Worm (Caenorhabditis elegans) whole organism, L4 larva: Measurements from ENCODE around the gene melo-3.

Experiments used
- F26F4.8 ChIP-seq: fragments of 200-800 bp; sonication (Bioruptor generic); conservative IDR thresholded peaks from 2 replicates; pipeline ENCODE4 v1.3.6; 2022; ENCODE audit warnings: missing genetic modification characterization, missing compliant biosample characterization
- F44E2.7 ChIP-seq: fragments of 200-800 bp; sonication (Bioruptor generic); IDR thresholded peaks from 2 replicates; pipeline ENCODE4 v2.1.2; 2022; ENCODE audit warnings: missing genetic modification characterization, missing compliant biosample characterization
- F49E8.2 ChIP-seq: sonication (generic microtip); optimal IDR thresholded peaks from 2 replicates; lab custom pipeline; 2016; ENCODE audit warnings: missing compliant biosample characterization, mild to moderate bottlenecking, missing genetic modification characterization, borderline replicate concordance
- T26A8.4 ChIP-seq: fragments of 200-800 bp; sonication (Bioruptor generic); IDR thresholded peaks from 2 replicates; pipeline ENCODE4 v1.3.6; 2022; ENCODE audit warnings: missing genetic modification characterization, missing compliant biosample characterization
- Y48G9A.11 ChIP-seq: fragments of 200-800 bp; sonication (Bioruptor generic); IDR thresholded peaks from 2 replicates; pipeline ENCODE4 v1.3.6; 2022; ENCODE audit warnings: missing genetic modification reagents, missing genetic modification characterization, missing compliant biosample characterization
- Y5F2A.4 ChIP-seq: fragments of 200-800 bp; sonication (Bioruptor generic); optimal IDR thresholded peaks from 2 replicates; lab custom pipeline; 2018; ENCODE audit warnings: mild to moderate bottlenecking, missing genetic modification characterization, missing compliant biosample characterization
- Y75B8A.6 ChIP-seq: fragments of 200-800 bp; sonication (Bioruptor generic); IDR thresholded peaks from 2 replicates; pipeline ENCODE4 v1.3.6; 2022; ENCODE audit warnings: missing genetic modification reagents, missing genetic modification characterization, missing compliant biosample characterization
- aly-2 ChIP-seq: sonication (generic microtip); optimal IDR thresholded peaks from 2 replicates; lab custom pipeline; 2018; ENCODE audit warnings: missing biosample characterization, missing genetic modification characterization
- ama-1 ChIP-seq: fragments of 150-350 bp; optimal IDR thresholded peaks from 2 replicates; lab custom pipeline; 2014; ENCODE audit warnings: inconsistent platforms, mixed read lengths
- attf-4 ChIP-seq: sonication (generic microtip); optimal IDR thresholded peaks from 3 replicates; lab custom pipeline; 2017; ENCODE audit warnings: missing biosample characterization, missing genetic modification characterization
- ceh-20 ChIP-seq: fragments of 200-800 bp; sonication (Bioruptor generic); IDR thresholded peaks from 2 replicates; pipeline ENCODE4 v1.3.6; 2022; ENCODE audit warnings: missing genetic modification reagents, missing genetic modification characterization, missing compliant biosample characterization
- ceh-32 ChIP-seq: sonication (generic microtip); optimal IDR thresholded peaks from 2 replicates; lab custom pipeline; 2016; ENCODE audit warnings: mild to moderate bottlenecking, missing genetic modification characterization, missing compliant biosample characterization; ENCODE audit not compliant: poor library complexity
- daf-12 ChIP-seq: fragments of 150-350 bp; optimal IDR thresholded peaks from 2 replicates; lab custom pipeline; 2014; ENCODE audit warnings: missing biosample characterization, missing genetic modification reagents, missing genetic modification characterization
- daf-19 ChIP-seq: fragments of 200-800 bp; sonication (Bioruptor generic); conservative IDR thresholded peaks from 2 replicates; pipeline ENCODE4 v1.3.6; 2022; ENCODE audit warnings: missing genetic modification characterization, missing compliant biosample characterization
- dmd-9 ChIP-seq: fragments of 200-800 bp; sonication (Bioruptor generic); IDR thresholded peaks from 2 replicates; pipeline ENCODE4 v1.3.6; 2022; ENCODE audit warnings: missing genetic modification reagents, missing genetic modification characterization, missing compliant biosample characterization
- dpl-1 ChIP-seq: fragments of 150-350 bp; optimal IDR thresholded peaks from 2 replicates; lab custom pipeline; 2014; ENCODE audit warnings: missing biosample characterization, missing genetic modification reagents, missing genetic modification characterization
- duxl-1 ChIP-seq: sonication (generic microtip); optimal IDR thresholded peaks from 2 replicates; lab custom pipeline; 2016; ENCODE audit warnings: mild to moderate bottlenecking, missing genetic modification characterization, moderate library complexity, missing compliant biosample characterization; ENCODE audit not compliant: poor library complexity
- dve-1 ChIP-seq: sonication (generic microtip); optimal IDR thresholded peaks from 2 replicates; lab custom pipeline; 2017; ENCODE audit warnings: antibody characterized with exemption, mild to moderate bottlenecking, missing genetic modification characterization, missing compliant biosample characterization; ENCODE audit not compliant: insufficient read depth
- fos-1 ChIP-seq: fragments of 150-350 bp; optimal IDR thresholded peaks from 2 replicates; lab custom pipeline; 2014; ENCODE audit warnings: missing biosample characterization, missing genetic modification characterization
- hif-1 ChIP-seq, 2 experiments: sonication (generic microtip); optimal IDR thresholded peaks; 2 replicates each; lab custom pipeline; 2016 to 2017; ENCODE audit warnings: missing compliant biosample characterization in 2 of 2, missing genetic modification characterization in 2 of 2, missing genetic modification reagents in 2 of 2, missing genotype in 2 of 2, mild to moderate bottlenecking in 1 of 2
- hlh-30 ChIP-seq: sonication (generic microtip); optimal IDR thresholded peaks from 2 replicates; lab custom pipeline; 2017; ENCODE audit warnings: antibody characterized with exemption, mild to moderate bottlenecking, missing genetic modification characterization, missing compliant biosample characterization; ENCODE audit not compliant: insufficient read depth
- hmg-1.1 ChIP-seq: fragments of 200-800 bp; sonication (Bioruptor generic); IDR thresholded peaks from 2 replicates; pipeline ENCODE4 v1.3.6; 2022; ENCODE audit warnings: missing genetic modification reagents, missing genetic modification characterization, missing compliant biosample characterization
- lin-15B ChIP-seq: fragments of 150-350 bp; sonication (generic microtip); optimal IDR thresholded peaks from 3 replicates; lab custom pipeline; 2014; ENCODE audit warnings: missing biosample characterization, missing genetic modification characterization
- lin-38 ChIP-seq: fragments of 200-800 bp; sonication (Bioruptor generic); IDR thresholded peaks from 2 replicates; pipeline ENCODE4 v1.3.6; 2022; ENCODE audit warnings: missing genetic modification reagents, missing genetic modification characterization, missing compliant biosample characterization
- madf-9 ChIP-seq: fragments of 200-800 bp; sonication (Bioruptor generic); conservative IDR thresholded peaks from 2 replicates; pipeline ENCODE4 v1.3.6; 2022; ENCODE audit warnings: missing genetic modification reagents, missing genetic modification characterization, missing compliant biosample characterization
- mdl-1 ChIP-seq, 2 experiments: fragments of 150-350 bp in 1 of 2; sonication (generic microtip) in 1 of 2; optimal IDR thresholded peaks; 2 replicates each; lab custom pipeline; 2014 to 2017; ENCODE audit warnings: missing biosample characterization in 2 of 2, missing genetic modification characterization in 2 of 2
- mes-2 ChIP-seq: sonication (generic microtip); optimal IDR thresholded peaks from 2 replicates; lab custom pipeline; 2016; ENCODE audit warnings: missing genotype, mild to moderate bottlenecking, missing genetic modification characterization, missing compliant biosample characterization; ENCODE audit not compliant: poor library complexity, severe bottlenecking
- mxl-2 ChIP-seq: fragments of 200-800 bp; sonication (Bioruptor generic); conservative IDR thresholded peaks from 2 replicates; pipeline ENCODE4 v1.3.6; 2022; ENCODE audit warnings: missing genetic modification reagents, missing genetic modification characterization, missing compliant biosample characterization
- mxl-3 ChIP-seq: fragments of 200-800 bp; sonication (Bioruptor generic); optimal IDR thresholded peaks from 2 replicates; lab custom pipeline; 2018; ENCODE audit warnings: mild to moderate bottlenecking, missing genetic modification characterization, missing compliant biosample characterization
- nhr-102 ChIP-seq: sonication (generic microtip); optimal IDR thresholded peaks from 2 replicates; lab custom pipeline; 2016; ENCODE audit warnings: mild to moderate bottlenecking, missing genetic modification characterization, moderate library complexity, missing compliant biosample characterization
- nhr-11 ChIP-seq: fragments of 150-350 bp; optimal IDR thresholded peaks from 2 replicates; lab custom pipeline; 2014; ENCODE audit warnings: missing biosample characterization, missing genetic modification characterization
- nhr-111 ChIP-seq: fragments of 200-800 bp; sonication (Bioruptor generic); optimal IDR thresholded peaks from 2 replicates; lab custom pipeline; 2018; ENCODE audit warnings: mild to moderate bottlenecking, missing genetic modification characterization, missing compliant biosample characterization
- nhr-41 ChIP-seq: fragments of 200-800 bp; sonication (Bioruptor generic); IDR thresholded peaks from 2 replicates; pipeline ENCODE4 v1.3.6; 2022; ENCODE audit warnings: missing genetic modification reagents, missing genetic modification characterization, missing compliant biosample characterization
- nhr-42 ChIP-seq: fragments of 200-800 bp; sonication (Bioruptor generic); IDR thresholded peaks from 2 replicates; pipeline ENCODE4 v1.3.6; 2022; ENCODE audit warnings: missing genetic modification characterization, missing compliant biosample characterization
- nhr-77 ChIP-seq: fragments of 150-350 bp; optimal IDR thresholded peaks from 2 replicates; lab custom pipeline; 2014; ENCODE audit warnings: missing biosample characterization, missing genetic modification characterization
- pha-4 ChIP-seq, 2 experiments: fragments of 150-350 bp in 1 of 2; fragments of 200-800 bp in 1 of 2; sonication (Bioruptor generic) in 1 of 2; IDR thresholded peaks in 1 of 2; optimal IDR thresholded peaks in 1 of 2; 2 replicates each; pipeline versions ENCODE4 v1.3.6 to Lab custom; 2014 to 2022; ENCODE audit warnings: missing genetic modification characterization in 2 of 2, missing genetic modification reagents in 2 of 2, missing biosample characterization in 1 of 2, missing compliant biosample characterization in 1 of 2
- pqm-1 ChIP-seq: sonication (generic microtip); optimal IDR thresholded peaks from 2 replicates; lab custom pipeline; 2017; ENCODE audit warnings: missing biosample characterization, missing genetic modification characterization
- rbr-2 ChIP-seq: sonication (generic microtip); optimal IDR thresholded peaks from 2 replicates; lab custom pipeline; 2016; ENCODE audit warnings: missing genotype, missing genetic modification characterization, missing compliant biosample characterization
- snpc-4 ChIP-seq: fragments of 150-350 bp; optimal IDR thresholded peaks from 2 replicates; lab custom pipeline; 2014; ENCODE audit warnings: missing biosample characterization, missing genetic modification characterization
- spr-3 ChIP-seq: fragments of 200-800 bp; sonication (Bioruptor generic); optimal IDR thresholded peaks from 2 replicates; lab custom pipeline; 2018; ENCODE audit warnings: mild to moderate bottlenecking, missing genetic modification characterization, missing compliant biosample characterization
- tag-97 ChIP-seq: fragments of 200-800 bp; sonication (Bioruptor generic); IDR thresholded peaks from 2 replicates; pipeline ENCODE4 v1.3.6; 2022; ENCODE audit warnings: missing genetic modification characterization, missing compliant biosample characterization
- tra-1 ChIP-seq: fragments of 200-800 bp; sonication (Bioruptor generic); IDR thresholded peaks from 2 replicates; pipeline ENCODE4 v1.3.6; 2022; ENCODE audit warnings: missing genetic modification reagents, missing genetic modification characterization, missing compliant biosample characterization
- unc-130 ChIP-seq: sonication (generic microtip); optimal IDR thresholded peaks from 2 replicates; lab custom pipeline; 2016; ENCODE audit warnings: missing genetic modification reagents, missing genetic modification characterization, missing compliant biosample characterization
- unc-39 ChIP-seq: sonication (generic microtip); optimal IDR thresholded peaks from 2 replicates; lab custom pipeline; 2017; ENCODE audit warnings: missing biosample characterization, missing genetic modification characterization
- zag-1 ChIP-seq: fragments of 150-350 bp; optimal IDR thresholded peaks from 2 replicates; lab custom pipeline; 2014; ENCODE audit warnings: missing biosample characterization, missing genetic modification characterization
- zfp-2 ChIP-seq: sonication (generic microtip); optimal IDR thresholded peaks from 2 replicates; lab custom pipeline; 2016; ENCODE audit warnings: mild to moderate bottlenecking, missing genetic modification characterization, missing compliant biosample characterization
- zip-11 ChIP-seq: fragments of 200-800 bp; sonication (Bioruptor generic); IDR thresholded peaks from 2 replicates; pipeline ENCODE4 v1.3.6; 2022; ENCODE audit warnings: missing genetic modification characterization, missing compliant biosample characterization

Gene melo-3

ce11 chrV:15004800-15005199, 31.9 kb downstream of the melo-3 start, which contains the start of gene hrde-2:
Gene hrde-2, plus strand, starts transcription at chrV:15005100.
- TF ChIP-seq nhr-102 (no peak), mdl-1 (tag; optimal IDR thresholded peaks at IDR 0.05; lab: Kevin White, UChicago) (no peak), daf-12 (tag; lab: Kevin White, UChicago) (no peak), hmg-1.1 (GFP tag; lab: Robert Waterston, UW) (no peak), F26F4.8 (no peak), attf-4 (no peak), Y75B8A.6 (GFP tag; lab: Robert Waterston, UW) (no peak), hlh-30 (tag; lab: Kevin White, UChicago) (no peak)

- no peak for TF ChIP-seq mxl-2
- TF ChIP-seq zfp-2 (tag; lab: Kevin White, UChicago) = peak; percentile 69
- TF ChIP-seq Y75B8A.6 (GFP tag; lab: Robert Waterston, UW) = no peak
- TF ChIP-seq F26F4.8 = no peak
- TF ChIP-seq nhr-41 (GFP tag; lab: Robert Waterston, UW) = no peak
- no peak for TF ChIP-seq F44E2.7 (GFP tag; lab: Robert Waterston, UW)
- no peak for TF ChIP-seq daf-12 (tag; lab: Kevin White, UChicago)
- no peak for TF ChIP-seq nhr-111
- TF ChIP-seq unc-39 (tag; lab: Kevin White, UChicago) = no peak
- TF ChIP-seq tag-97 = no peak
- peak in 1 of 2 experiments; percentile 28 for TF ChIP-seq mdl-1 (tag; optimal IDR thresholded peaks at IDR 0.05; lab: Kevin White, UChicago)
- peak; percentile 91 for TF ChIP-seq nhr-11 (tag; lab: Kevin White, UChicago)
- TF ChIP-seq ama-1 (lab: Kevin White, UChicago) = no peak
- no peak for TF ChIP-seq fos-1 (tag; lab: Kevin White, UChicago)
- TF ChIP-seq duxl-1 (tag; lab: Kevin White, UChicago) = peak; percentile 62
- TF ChIP-seq nhr-77 (tag; lab: Kevin White, UChicago) = peak; percentile 94
- no peak for TF ChIP-seq ceh-32 (tag; lab: Kevin White, UChicago)
- TF ChIP-seq lin-15B (tag; lab: Kevin White, UChicago) = peak; percentile 76
- TF ChIP-seq zip-11 (GFP tag; lab: Robert Waterston, UW) = no peak
- TF ChIP-seq Y48G9A.11 (GFP tag; lab: Robert Waterston, UW) = peak; percentile 87
- peak; percentile 58; the same call in 1 of the 2 replicates for TF ChIP-seq daf-19 (GFP tag; lab: Robert Waterston, UW)
- TF ChIP-seq spr-3 (GFP tag; lab: Kevin White, UChicago) = peak; percentile 8
- TF ChIP-seq aly-2 (tag; lab: Kevin White, UChicago) = no peak
- TF ChIP-seq attf-4 = no peak
- TF ChIP-seq Y5F2A.4 (GFP tag; lab: Kevin White, UChicago) = no peak
- TF ChIP-seq dmd-9 = peak; percentile 78; the same call in 1 of the 2 replicates
- peak; percentile 89 for TF ChIP-seq dve-1 (tag; lab: Kevin White, UChicago)
- no peak for TF ChIP-seq snpc-4 (tag; lab: Kevin White, UChicago)
- TF ChIP-seq mxl-3 (GFP tag; lab: Kevin White, UChicago) = peak; percentile 78
- TF ChIP-seq unc-130 = peak; percentile 94
- TF ChIP-seq mes-2 (tag; lab: Kevin White, UChicago) = peak; percentile 96
- TF ChIP-seq hif-1 (tag; optimal IDR thresholded peaks at IDR 0.05; lab: Kevin White, UChicago) = peak in 1 of 2 experiments; percentile 91
- no peak for TF ChIP-seq zag-1 (tag; lab: Kevin White, UChicago)
- TF ChIP-seq nhr-42 = peak; percentile 89; the same call in 1 of the 2 replicates
- TF ChIP-seq F49E8.2 (tag; lab: Kevin White, UChicago) = peak; percentile 48
- peak; percentile 71; the same call in 1 of the 2 replicates for TF ChIP-seq T26A8.4 (GFP tag; lab: Robert Waterston, UW)
- TF ChIP-seq hmg-1.1 (GFP tag; lab: Robert Waterston, UW) = peak; percentile 86
- peak; percentile 92 for TF ChIP-seq rbr-2
- TF ChIP-seq pqm-1 (tag; lab: Kevin White, UChicago) = no peak
- TF ChIP-seq madf-9 = no peak
- peak; percentile 63; the same call in 1 of the 2 replicates for TF ChIP-seq pha-4 (GFP tag; IDR thresholded peaks at IDR 0.05; lab: Robert Waterston, UW)
- TF ChIP-seq pha-4 (tag; optimal IDR thresholded peaks at IDR 0.05; lab: Kevin White, UChicago) = peak; percentile 27
- peak; percentile 86 for TF ChIP-seq ceh-20 (GFP tag; lab: Robert Waterston, UW)
- peak; percentile 81 for TF ChIP-seq dpl-1 (GFP tag; lab: Kevin White, UChicago)
- TF ChIP-seq tra-1 (GFP tag; lab: Robert Waterston, UW) = peak; percentile 67
- TF ChIP-seq lin-38 (GFP tag; lab: Robert Waterston, UW) = peak; percentile 99
These were observed 34.4 kb downstream of the melo-3 start, which contains the start of the genes fib-1 and mut-15 for ce11 chrV:15002184-15002690. Gene fib-1, minus strand, starts transcription at chrV:15002223. Gene mut-15, plus strand, starts transcription at chrV:15002543.
